Worm (Caenorhabditis elegans) whole organism, L3 larva: ENCODE measurements around the gene chil-9.

ENCODE experiments used
- ceh-9 ChIP-seq: sonication (generic microtip); optimal IDR thresholded peaks from 2 replicates; lab custom pipeline; 2018; ENCODE audit warnings: missing biosample characterization, missing genetic modification characterization
- elt-3 ChIP-seq, 3 experiments: fragments of 150-350 bp in 1 of 3; sonication (generic microtip) in 2 of 3; optimal IDR thresholded peaks; 2 replicates in 2 of 3; 4 replicates in 1 of 3; lab custom pipeline; 2014 to 2017; ENCODE audit warnings: missing biosample characterization in 3 of 3, missing genetic modification characterization in 3 of 3
- hmg-11 ChIP-seq: sonication (generic microtip); optimal IDR thresholded peaks from 2 replicates; lab custom pipeline; 2016; ENCODE audit warnings: missing genetic modification characterization, missing compliant biosample characterization
- pha-4 ChIP-seq: fragments of 150-350 bp; optimal IDR thresholded peaks from 2 replicates; lab custom pipeline; 2014; ENCODE audit warnings: missing biosample characterization, missing genetic modification reagents, missing genetic modification characterization

ce11 chrII:9840313-9840712, 4.8 kb downstream of the chil-9 start, which contains the start of gene ZK938.11:
- TF ChIP-seq ceh-9 (tag; lab: Kevin White, UChicago) (no peak), hmg-11 (no peak), elt-3 (tag; optimal IDR thresholded peaks at IDR 0.05; lab: Kevin White, UChicago) (no peak), pha-4 (tag; lab: Kevin White, UChicago) (no peak)
